Worm (Caenorhabditis elegans) whole organism, L1 larva: ENCODE results near the gene Y37E11AL.1.

Source experiments
- Y116A8C.19 ChIP-seq: sonication (generic microtip); optimal IDR thresholded peaks from 2 replicates; lab custom pipeline; 2016; ENCODE audit warnings: missing compliant biosample characterization, missing genetic modification characterization, borderline replicate concordance
- ceh-8 ChIP-seq: fragments of 200-800 bp; sonication (Bioruptor generic); optimal IDR thresholded peaks from 2 replicates; lab custom pipeline; 2018; ENCODE audit warnings: mild to moderate bottlenecking, missing genetic modification characterization, moderate library complexity, missing compliant biosample characterization
- elt-2 ChIP-seq: sonication (generic microtip); optimal IDR thresholded peaks from 2 replicates; lab custom pipeline; 2016; ENCODE audit warnings: missing genetic modification characterization, mild to moderate bottlenecking, inconsistent platforms, missing compliant biosample characterization, missing genetic modification reagents
- lin-35 ChIP-seq, 2 experiments: fragments of 150-350 bp; optimal IDR thresholded peaks; 2 replicates each; lab custom pipeline; 2014; ENCODE audit warnings: missing biosample characterization in 2 of 2, missing genetic modification characterization in 2 of 2, missing genetic modification reagents in 2 of 2
- lin-39 ChIP-seq: fragments of 150-350 bp; optimal IDR thresholded peaks from 2 replicates; lab custom pipeline; 2014; ENCODE audit warnings: missing biosample characterization, missing genetic modification reagents, missing genetic modification characterization
- mdl-1 ChIP-seq, 2 experiments: fragments of 150-350 bp; optimal IDR thresholded peaks; 2 replicates each; lab custom pipeline; 2014 to 2017; ENCODE audit warnings: missing biosample characterization in 2 of 2, missing genetic modification characterization in 2 of 2, inconsistent platforms in 1 of 2
- nhr-28 ChIP-seq: fragments of 150-350 bp; optimal IDR thresholded peaks from 2 replicates; lab custom pipeline; 2014; ENCODE audit warnings: missing biosample characterization, missing genetic modification characterization
- nhr-76 ChIP-seq: sonication (generic microtip); optimal IDR thresholded peaks from 2 replicates; lab custom pipeline; 2017; ENCODE audit warnings: missing biosample characterization, missing genetic modification characterization
- unc-130 ChIP-seq: fragments of 150-350 bp; optimal IDR thresholded peaks from 2 replicates; lab custom pipeline; 2017; ENCODE audit warnings: missing biosample characterization, missing genetic modification characterization, inconsistent platforms
- unc-62 ChIP-seq: fragments of 150-350 bp; optimal IDR thresholded peaks from 2 replicates; lab custom pipeline; 2014; ENCODE audit warnings: missing biosample characterization, missing genetic modification reagents, missing genetic modification characterization

ce11 chrIV:3755921-3756320 lies 46.6 kb downstream of the Y37E11AL.1 start, which contains the start of gene best-20:
- TF ChIP-seq unc-62 (GFP tag; lab: Kevin White, UChicago) (no peak), mdl-1 (tag; optimal IDR thresholded peaks at IDR 0.05; lab: Kevin White, UChicago) (no peak), Y116A8C.19 (tag; lab: Kevin White, UChicago) (no peak), unc-130 (tag; lab: Kevin White, UChicago) (no peak), lin-35 (GFP tag; optimal IDR thresholded peaks at IDR 0.05; lab: Kevin White, UChicago) (no peak), lin-39 (tag; lab: Kevin White, UChicago) (no peak), nhr-76 (tag; lab: Kevin White, UChicago) (no peak), ceh-8 (GFP tag; lab: Kevin White, UChicago) (no peak), nhr-28 (tag; lab: Kevin White, UChicago) (no peak), elt-2 (tag; lab: Kevin White, UChicago) (no peak)
